Fruit fly (Drosophila melanogaster) whole organism, embryonic: ENCODE measurements around the gene Blm.
A peak's percentile ranks its signal among the peaks of the same experiment; 100 is the strongest.

Experiments used
- Atf6 ChIP-seq: fragments of 200-800 bp; sonication (Bioruptor generic); IDR thresholded peaks from 2 replicates; pipeline ENCODE4 v1.3.6; 2022; ENCODE audit warnings: missing biosample characterization, missing genetic modification characterization
- CG10321 ChIP-seq: fragments of 200-800 bp; sonication (Bioruptor generic); IDR thresholded peaks from 2 replicates; pipeline ENCODE4 v1.3.6; 2022; ENCODE audit warnings: missing biosample characterization, missing genetic modification characterization
- CG10431 ChIP-seq: fragments of 200-800 bp; sonication (Bioruptor generic); optimal IDR thresholded peaks from 3 replicates; lab custom pipeline; 2018; ENCODE audit warnings: missing biosample characterization, mild to moderate bottlenecking, missing genetic modification characterization
- CG12659 ChIP-seq: fragments of 200-800 bp; sonication (Bioruptor generic); optimal IDR thresholded peaks from 3 replicates; lab custom pipeline; 2017; ENCODE audit warnings: mild to moderate bottlenecking, missing biosample characterization, missing genetic modification reagents, missing genetic modification characterization
- CG15269 ChIP-seq: fragments of 200-800 bp; sonication (Bioruptor generic); optimal IDR thresholded peaks from 2 replicates; lab custom pipeline; 2018; ENCODE audit warnings: missing biosample characterization, mild to moderate bottlenecking, missing genetic modification characterization, moderate library complexity
- CG15514 ChIP-seq: fragments of 200-800 bp; sonication (Bioruptor generic); optimal IDR thresholded peaks from 3 replicates; lab custom pipeline; 2017; ENCODE audit warnings: missing biosample characterization, missing genetic modification characterization, mild to moderate bottlenecking, moderate library complexity, missing genetic modification reagents
- CG16779 ChIP-seq: fragments of 200-800 bp; sonication (Bioruptor generic); IDR thresholded peaks from 2 replicates; pipeline ENCODE4 v1.3.6; 2022; ENCODE audit warnings: missing biosample characterization, missing genetic modification characterization
- CG16863 ChIP-seq: fragments of 200-800 bp; sonication (Bioruptor generic); optimal IDR thresholded peaks from 3 replicates; lab custom pipeline; 2016; ENCODE audit warnings: missing biosample characterization, missing genetic modification characterization
- CG31388 ChIP-seq: fragments of 200-800 bp; sonication (Bioruptor generic); optimal IDR thresholded peaks from 2 replicates; lab custom pipeline; 2016; ENCODE audit warnings: missing biosample characterization, missing genetic modification characterization
- CG33213 ChIP-seq: fragments of 200-800 bp; sonication (Bioruptor generic); optimal IDR thresholded peaks from 3 replicates; lab custom pipeline; 2016; ENCODE audit warnings: missing biosample characterization, missing genetic modification characterization
- CG3726 ChIP-seq: fragments of 200-800 bp; sonication (Bioruptor generic); IDR thresholded peaks from 3 replicates; pipeline ENCODE4, ENCODE4 v1.3.6; 2022; ENCODE audit warnings: missing biosample characterization, missing genetic modification characterization
- CG9797 ChIP-seq: fragments of 200-800 bp; sonication (Bioruptor generic); optimal IDR thresholded peaks from 3 replicates; lab custom pipeline; 2018; ENCODE audit warnings: missing biosample characterization, mild to moderate bottlenecking, missing genetic modification characterization
- CG9817 ChIP-seq: fragments of 200-800 bp; sonication (Bioruptor generic); optimal IDR thresholded peaks from 2 replicates; lab custom pipeline; 2018; ENCODE audit warnings: missing biosample characterization, mild to moderate bottlenecking, missing genetic modification characterization, moderate library complexity
- Chrac-16 ChIP-seq: fragments of 200-800 bp; sonication (Bioruptor generic); optimal IDR thresholded peaks from 3 replicates; lab custom pipeline; 2016; ENCODE audit warnings: missing biosample characterization, missing genetic modification characterization
- Dad ChIP-seq: fragments of 200-800 bp; sonication (Bioruptor generic); optimal IDR thresholded peaks from 3 replicates; lab custom pipeline; 2016; ENCODE audit warnings: missing biosample characterization, missing genetic modification characterization
- Doc3 ChIP-seq: fragments of 200-800 bp; sonication (Bioruptor generic); IDR thresholded peaks from 3 replicates; pipeline ENCODE4 v1.3.6; 2022; ENCODE audit warnings: missing biosample characterization, missing genetic modification characterization; ENCODE audit not compliant: partially characterized antibody
- Dref ChIP-seq: fragments of 200-800 bp; sonication (Bioruptor generic); IDR thresholded peaks from 2 replicates; pipeline ENCODE4 v1.3.6; 2022; ENCODE audit warnings: missing biosample characterization, missing genetic modification characterization
- Ets97D ChIP-seq: fragments of 200-800 bp; sonication (Bioruptor generic); optimal IDR thresholded peaks from 3 replicates; lab custom pipeline; 2016; ENCODE audit warnings: missing biosample characterization, missing genetic modification characterization
- H2.0 ChIP-seq: fragments of 200-800 bp; sonication (Bioruptor generic); IDR thresholded peaks from 2 replicates; pipeline ENCODE4 v1.3.6; 2022; ENCODE audit warnings: missing biosample characterization, missing genetic modification characterization
- HLH3B ChIP-seq: fragments of 200-800 bp; sonication (Bioruptor generic); IDR thresholded peaks from 2 replicates; pipeline ENCODE4 v1.3.6; 2022; ENCODE audit warnings: missing biosample characterization, missing genetic modification characterization
- Hey ChIP-seq: fragments of 200-800 bp; sonication (Bioruptor generic); optimal IDR thresholded peaks from 3 replicates; lab custom pipeline; 2018; ENCODE audit warnings: missing biosample characterization, mild to moderate bottlenecking, missing genetic modification characterization
- Lim3 ChIP-seq: fragments of 200-800 bp; sonication (Bioruptor generic); IDR thresholded peaks from 2 replicates; pipeline ENCODE4 v1.3.6; 2022; ENCODE audit warnings: missing biosample characterization, missing genetic modification characterization
- MBD-R2 ChIP-seq: fragments of 200-800 bp; sonication (Bioruptor generic); IDR thresholded peaks from 2 replicates; pipeline ENCODE4 v1.3.6; 2022; ENCODE audit warnings: missing biosample characterization, missing genetic modification characterization
- Med ChIP-seq: fragments of 200-800 bp; sonication (Bioruptor generic); peaks from one replicate; lab custom pipeline; 2016; ENCODE audit warnings: missing biosample characterization, missing genetic modification characterization, mild to moderate bottlenecking, inconsistent platforms, moderate library complexity
- Myb ChIP-seq: fragments of 200-800 bp; sonication (Bioruptor generic); optimal IDR thresholded peaks from 2 replicates; lab custom pipeline; 2016; ENCODE audit warnings: missing biosample characterization, missing genetic modification characterization
- NfI ChIP-seq: fragments of 200-800 bp; sonication (Bioruptor generic); optimal IDR thresholded peaks from 3 replicates; lab custom pipeline; 2018; ENCODE audit warnings: missing biosample characterization, mild to moderate bottlenecking, missing genetic modification characterization, moderate library complexity
- Pdp1 ChIP-seq, 2 experiments: fragments of 200-800 bp; sonication (Bioruptor generic); optimal IDR thresholded peaks; 3 replicates each; lab custom pipeline; 2016; ENCODE audit warnings: missing biosample characterization in 2 of 2, missing genetic modification characterization in 2 of 2, mild to moderate bottlenecking in 1 of 2, moderate library complexity in 1 of 2
- Tbp ChIP-seq: fragments of >200 bp; optimal IDR thresholded peaks from 2 replicates; lab custom pipeline; 2018; ENCODE audit warnings: missing biosample characterization, missing genetic modification characterization
- Trl ChIP-seq, 3 experiments: fragments of >200 bp in 2 of 3; fragments of 200-800 bp in 1 of 3; sonication (Bioruptor generic) in 1 of 3; optimal IDR thresholded peaks; 2 replicates in 1 of 3; 3 replicates in 2 of 3; lab custom pipeline; 2016 to 2017; ENCODE audit warnings: missing biosample characterization in 1 of 3, missing genetic modification characterization in 1 of 3
- YL-1 ChIP-seq: fragments of 200-800 bp; sonication (Bioruptor generic); optimal IDR thresholded peaks from 3 replicates; lab custom pipeline; 2017; ENCODE audit warnings: missing biosample characterization, mild to moderate bottlenecking, missing genetic modification characterization
- ab ChIP-seq: fragments of 200-800 bp; sonication (Bioruptor generic); optimal IDR thresholded peaks from 2 replicates; lab custom pipeline; 2016; ENCODE audit warnings: missing biosample characterization, missing genetic modification characterization
- caup ChIP-seq: fragments of 200-800 bp; sonication (Bioruptor generic); optimal IDR thresholded peaks from 3 replicates; lab custom pipeline; 2017; ENCODE audit warnings: missing biosample characterization, mild to moderate bottlenecking, missing genetic modification characterization, moderate library complexity; ENCODE audit not compliant: severe bottlenecking
- chn ChIP-seq: fragments of 200-800 bp; sonication (Bioruptor generic); optimal IDR thresholded peaks from 2 replicates; lab custom pipeline; 2016; ENCODE audit warnings: missing biosample characterization, missing genetic modification characterization
- da ChIP-seq: fragments of 200-800 bp; sonication (Bioruptor generic); optimal IDR thresholded peaks from 2 replicates; lab custom pipeline; 2016; ENCODE audit warnings: missing biosample characterization, missing genetic modification characterization
- emc ChIP-seq: fragments of 200-800 bp; sonication (Bioruptor generic); optimal IDR thresholded peaks from 2 replicates; lab custom pipeline; 2016; ENCODE audit warnings: missing biosample characterization, missing genetic modification characterization
- fd102C ChIP-seq: fragments of 200-800 bp; sonication (Bioruptor generic); optimal IDR thresholded peaks from 2 replicates; lab custom pipeline; 2018; ENCODE audit warnings: missing biosample characterization, mild to moderate bottlenecking, missing genetic modification characterization, moderate library complexity
- gro ChIP-seq: fragments of 200-800 bp; sonication (Bioruptor generic); optimal IDR thresholded peaks from 2 replicates; lab custom pipeline; 2016; ENCODE audit warnings: missing biosample characterization, missing genetic modification characterization
- hth ChIP-seq: fragments of >200 bp; optimal IDR thresholded peaks from 2 replicates; lab custom pipeline; 2017; ENCODE audit warnings: inconsistent platforms
- ind ChIP-seq: fragments of 200-800 bp; sonication (Bioruptor generic); optimal IDR thresholded peaks from 3 replicates; lab custom pipeline; 2016; ENCODE audit warnings: missing biosample characterization, missing genetic modification characterization
- kah ChIP-seq: fragments of 200-800 bp; sonication (Bioruptor generic); optimal IDR thresholded peaks from 2 replicates; lab custom pipeline; 2018; ENCODE audit warnings: missing biosample characterization, mild to moderate bottlenecking, missing genetic modification characterization
- lbe ChIP-seq: fragments of 200-800 bp; sonication (Bioruptor generic); optimal IDR thresholded peaks from 2 replicates; lab custom pipeline; 2016; ENCODE audit warnings: missing biosample characterization, mild to moderate bottlenecking, missing genetic modification characterization
- lilli ChIP-seq: fragments of 200-800 bp; sonication (Bioruptor generic); optimal IDR thresholded peaks from 3 replicates; lab custom pipeline; 2016; ENCODE audit warnings: missing biosample characterization, missing genetic modification characterization
- pnt ChIP-seq: fragments of 200-800 bp; sonication (Bioruptor generic); optimal IDR thresholded peaks from 3 replicates; lab custom pipeline; 2016; ENCODE audit warnings: missing biosample characterization, missing genetic modification characterization
- psq ChIP-seq: fragments of 200-800 bp; sonication (Bioruptor generic); optimal IDR thresholded peaks from 2 replicates; lab custom pipeline; 2017; ENCODE audit warnings: missing biosample characterization, missing genetic modification characterization
- sima ChIP-seq: fragments of 200-800 bp; sonication (Bioruptor generic); optimal IDR thresholded peaks from 2 replicates; lab custom pipeline; 2016; ENCODE audit warnings: missing biosample characterization, missing genetic modification characterization
- sob ChIP-seq: fragments of 200-800 bp; sonication (Bioruptor generic); IDR thresholded peaks from 2 replicates; pipeline ENCODE4 v1.3.6; 2022; ENCODE audit warnings: missing biosample characterization, missing genetic modification characterization
- sqz ChIP-seq: fragments of 200-800 bp; sonication (Bioruptor generic); optimal IDR thresholded peaks from 3 replicates; lab custom pipeline; 2018; ENCODE audit warnings: missing biosample characterization, mild to moderate bottlenecking, missing genetic modification characterization
- yki ChIP-seq: fragments of >200 bp; optimal IDR thresholded peaks from 3 replicates; lab custom pipeline; 2018
- zen ChIP-seq: fragments of 200-800 bp; sonication (Bioruptor generic); optimal IDR thresholded peaks from 3 replicates; lab custom pipeline; 2018; ENCODE audit warnings: missing biosample characterization, mild to moderate bottlenecking, missing genetic modification characterization, moderate library complexity
- zf30C ChIP-seq: fragments of 200-800 bp; sonication (Bioruptor generic); optimal IDR thresholded peaks from 3 replicates; lab custom pipeline; 2018; ENCODE audit warnings: missing biosample characterization, mild to moderate bottlenecking, missing genetic modification characterization

The Blm gene

DNA sequence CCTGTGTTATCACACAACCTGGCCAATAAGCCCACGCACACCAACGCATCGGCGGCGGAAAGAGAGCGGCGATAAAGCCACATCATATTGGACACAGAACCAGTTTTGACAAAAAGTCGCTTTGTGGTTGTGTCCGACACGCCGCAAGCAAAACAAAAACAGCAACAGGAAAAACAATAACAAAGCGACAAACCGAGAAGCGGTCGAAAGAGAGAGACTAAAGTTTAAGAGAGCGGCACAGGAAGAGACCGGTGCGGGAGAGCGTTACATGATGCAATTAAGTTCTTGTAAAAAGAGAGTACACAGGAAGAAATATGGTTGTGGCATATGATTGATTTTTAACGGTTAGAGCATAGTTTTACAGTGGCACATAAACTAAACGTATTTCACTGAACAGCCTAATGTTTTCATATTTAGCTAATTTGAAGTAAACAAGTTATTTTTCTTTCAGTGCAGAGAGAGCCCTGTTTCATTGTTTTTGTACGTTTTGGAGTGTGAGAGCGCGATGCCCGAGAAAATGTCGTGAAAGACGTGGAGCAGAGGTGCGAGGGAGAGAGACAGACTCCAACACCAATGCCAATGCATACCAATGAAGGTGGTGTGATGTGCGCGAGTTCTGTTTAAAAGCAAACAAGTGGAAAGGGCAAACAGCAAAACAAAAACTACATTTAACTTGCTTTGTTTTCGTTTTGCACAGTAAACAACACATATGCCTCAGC is 19.2 kb upstream of the Blm start (continued):
- TF ChIP-seq Tbp (GFP tag; lab: Kevin White, UChicago) (no peak), CG10321 (GFP tag; lab: Robert Waterston, UW) (no peak), CG31388 (GFP tag; lab: Kevin White, UChicago) (peak; percentile 99), CG16863 (GFP tag; lab: Kevin White, UChicago) (peak; percentile 100), Dref (GFP tag; lab: Robert Waterston, UW) (no peak), ab (GFP tag; lab: Kevin White, UChicago) (peak; percentile 100), chn (GFP tag; lab: Kevin White, UChicago) (peak; percentile 100), ind (GFP tag; lab: Kevin White, UChicago) (peak; percentile 100), zen (peak; percentile 100), sqz (GFP tag; lab: Kevin White, UChicago) (peak; percentile 100), gro (peak; percentile 100), YL-1 (GFP tag; lab: Kevin White, UChicago) (peak; percentile 99), HLH3B (no peak), CG12659 (GFP tag; lab: Kevin White, UChicago) (peak; percentile 100), CG3726 (GFP tag; lab: Robert Waterston, UW) (no peak), pnt (peak; percentile 100), NfI (GFP tag; lab: Kevin White, UChicago) (peak; percentile 100), CG9817 (tag; lab: Kevin White, UChicago) (peak; percentile 100), Ets97D (GFP tag; lab: Kevin White, UChicago) (peak; percentile 97), CG15514 (GFP tag; lab: Kevin White, UChicago) (peak; percentile 96), CG16779 (no peak), Hey (tag; lab: Kevin White, UChicago) (peak; percentile 99), Trl (optimal IDR thresholded peaks at IDR 0.05; lab: Kevin White, UChicago) (peak; percentile 97 to 100), Trl (GFP tag; optimal IDR thresholded peaks at IDR 0.05; lab: Kevin White, UChicago) (peak; percentile 100), zf30C (GFP tag; lab: Kevin White, UChicago) (peak; percentile 100), Dad (GFP tag; lab: Kevin White, UChicago) (peak; percentile 100), lbe (GFP tag; lab: Kevin White, UChicago) (peak; percentile 99), Chrac-16 (peak; percentile 100), da (GFP tag; lab: Kevin White, UChicago) (peak; percentile 100), Med (peak; percentile 100), fd102C (GFP tag; lab: Kevin White, UChicago) (peak; percentile 99), CG9797 (GFP tag; lab: Kevin White, UChicago) (peak; percentile 78), Pdp1 (GFP tag; optimal IDR thresholded peaks at IDR 0.05; lab: Kevin White, UChicago) (peak; percentile 100), sob (GFP tag; lab: Robert Waterston, UW) (no peak), Doc3 (GFP tag; lab: Robert Waterston, UW) (no peak), MBD-R2 (GFP tag; lab: Robert Waterston, UW) (no peak), caup (GFP tag; lab: Kevin White, UChicago) (peak; percentile 100), CG33213 (peak; percentile 100), Myb (GFP tag; lab: Kevin White, UChicago) (peak; percentile 98), kah (GFP tag; lab: Kevin White, UChicago) (peak; percentile 99), yki (peak; percentile 69), lilli (peak; percentile 100), sima (peak; percentile 99), emc (GFP tag; lab: Kevin White, UChicago) (peak; percentile 100), CG10431 (GFP tag; lab: Kevin White, UChicago) (peak; percentile 99), Lim3 (no peak), H2.0 (GFP tag; lab: Robert Waterston, UW) (no peak), Atf6 (GFP tag; lab: Robert Waterston, UW) (no peak), hth (no peak), CG15269 (tag; lab: Kevin White, UChicago) (peak; percentile 100), psq (GFP tag; lab: Kevin White, UChicago) (peak; percentile 98)
